Worm (Caenorhabditis elegans) whole organism, midembryonic: ENCODE measurements around the gene F26G1.15.

Experiments used
- T22C8.4 ChIP-seq: fragments of 200-800 bp; sonication (Bioruptor generic); IDR thresholded peaks from 2 replicates; pipeline ENCODE4 v1.3.6; 2022; ENCODE audit warnings: missing genetic modification characterization, missing compliant biosample characterization
- cog-1 ChIP-seq: sonication (generic microtip); optimal IDR thresholded peaks from 2 replicates; lab custom pipeline; 2016; ENCODE audit warnings: missing genetic modification characterization, missing compliant biosample characterization
- flt-1 ChIP-seq: fragments of 200-800 bp; sonication (Bioruptor generic); IDR thresholded peaks from 2 replicates; pipeline ENCODE4 v1.3.6; 2022; ENCODE audit warnings: missing genetic modification characterization, missing compliant biosample characterization
- klf-2 ChIP-seq: fragments of 200-800 bp; sonication (Bioruptor generic); conservative IDR thresholded peaks from 2 replicates; pipeline ENCODE4 v1.3.6; 2022; ENCODE audit warnings: missing genetic modification reagents, missing genetic modification characterization, missing compliant biosample characterization
- med-1 ChIP-seq: sonication (generic microtip); optimal IDR thresholded peaks from 2 replicates; lab custom pipeline; 2017; ENCODE audit warnings: missing genetic modification characterization, mild to moderate bottlenecking, missing compliant biosample characterization, antibody characterized with exemption, missing genetic modification reagents; ENCODE audit not compliant: insufficient read depth
- tab-1 ChIP-seq: fragments of 200-800 bp; sonication (Bioruptor generic); IDR thresholded peaks from 2 replicates; pipeline ENCODE4 v1.3.6; 2022; ENCODE audit warnings: missing genetic modification characterization, missing compliant biosample characterization
- ztf-29 ChIP-seq: fragments of 200-800 bp; sonication (Bioruptor generic); IDR thresholded peaks from 2 replicates; pipeline ENCODE4 v1.3.6; 2022; ENCODE audit warnings: missing genetic modification reagents, missing genetic modification characterization, missing compliant biosample characterization

DNA sequence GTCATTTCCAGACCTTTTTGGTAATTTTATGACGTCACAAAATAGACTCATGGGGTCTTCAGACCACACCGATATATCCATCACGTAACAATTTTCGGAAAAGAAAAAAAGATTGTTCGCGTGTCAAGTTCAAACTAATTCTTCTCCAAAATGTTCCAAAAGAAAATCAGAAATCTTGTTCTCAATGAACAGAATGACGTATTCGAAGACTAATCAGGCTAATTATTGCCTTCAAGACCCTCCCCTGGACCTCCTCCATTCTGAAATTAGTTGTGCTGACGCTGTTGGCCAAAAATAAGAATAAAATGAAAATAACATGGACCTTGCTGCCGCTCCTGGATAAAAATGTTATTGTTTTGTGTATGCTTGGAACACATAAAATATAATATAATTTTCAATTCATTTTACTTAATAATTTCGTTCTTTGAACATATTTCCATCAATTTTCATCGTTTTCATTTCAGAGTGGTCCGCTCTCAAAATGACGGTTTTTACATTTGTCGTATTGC lies at the start of gene F26G1.15:
- TF ChIP-seq tab-1 (GFP tag; lab: Robert Waterston, UW), result no peak
- TF ChIP-seq flt-1 (GFP tag; lab: Robert Waterston, UW), result no peak
- TF ChIP-seq ztf-29, result no peak
- TF ChIP-seq klf-2 (GFP tag; lab: Robert Waterston, UW), result no peak
- no peak for TF ChIP-seq T22C8.4 (GFP tag; lab: Robert Waterston, UW)
- TF ChIP-seq med-1 (GFP tag; lab: Kevin White, UChicago), result no peak
- no peak for TF ChIP-seq cog-1 (tag; lab: Kevin White, UChicago)
